Fruit fly (Drosophila melanogaster): ENCODE data around the gene sba.
A peak's percentile ranks its signal among the peaks of the same experiment; 100 is the strongest.

Gene sba

dm6 chr3R:23969449-23969848 is 46.7 kb upstream of the sba start:
- TF ChIP-seq CHES-1-like (GFP tag; optimal IDR thresholded peaks at IDR 0.05) (no peak), Awh (GFP tag; IDR thresholded peaks at IDR 0.05) (peak; percentile 46; the same call in 1 of the 2 replicates), Gsc (GFP tag; IDR thresholded peaks at IDR 0.05) (no peak), CG12219 (GFP tag; optimal IDR thresholded peaks at IDR 0.05) (no peak), klu (GFP tag; IDR thresholded peaks at IDR 0.05) (peak; percentile 49; the same call in 1 of the 2 replicates), repo (GFP tag; optimal IDR thresholded peaks at IDR 0.05) (no peak), Jarid2 (GFP tag; optimal IDR thresholded peaks at IDR 0.05) (no peak), cad (GFP tag; optimal IDR thresholded peaks at IDR 0.05) (no peak), tx (GFP tag; optimal IDR thresholded peaks at IDR 0.05) (no peak), CG14710 (tag; optimal IDR thresholded peaks at IDR 0.05) (peak; percentile 2), CG6689 (GFP tag; IDR thresholded peaks at IDR 0.05) (peak; percentile 52), CG9437 (GFP tag; optimal IDR thresholded peaks at IDR 0.05) (peak; percentile 35), jing (GFP tag; optimal IDR thresholded peaks at IDR 0.05) (no peak), cg (GFP tag; optimal IDR thresholded peaks at IDR 0.05) (no peak), CG4328 (GFP tag; optimal IDR thresholded peaks at IDR 0.05) (peak; percentile 9), CG17385 (GFP tag; optimal IDR thresholded peaks at IDR 0.05) (peak; percentile 40), Scr (GFP tag; IDR thresholded peaks at IDR 0.05; ENCODE audit: partially characterized antibody) (no peak), vvl (GFP tag; IDR thresholded peaks at IDR 0.05) (peak; percentile 50; the same call in 1 of the 2 replicates), Nf-YC (tag; optimal IDR thresholded peaks at IDR 0.05) (peak; percentile 62), nerfin-1 (tag; optimal IDR thresholded peaks at IDR 0.05) (peak; percentile 33), CG2116 (GFP tag; optimal IDR thresholded peaks at IDR 0.05) (no peak), E2f1 (GFP tag; IDR thresholded peaks at IDR 0.05) (0 out of 2 replicates have a peak, but pooled peaks have one; percentile 25), CG12071 (GFP tag; optimal IDR thresholded peaks at IDR 0.05) (no peak), Blimp-1 (GFP tag; optimal IDR thresholded peaks at IDR 0.05) (peak; percentile 55), Meics (GFP tag; optimal IDR thresholded peaks at IDR 0.05) (peak; percentile 41), HLHmδ (GFP tag; optimal IDR thresholded peaks at IDR 0.05) (no peak), Bgb (GFP tag; IDR thresholded peaks at IDR 0.05; ENCODE audit: partially characterized antibody) (no peak), CG2678 (tag; optimal IDR thresholded peaks at IDR 0.05) (peak; percentile 78), CG1647 (GFP tag; optimal IDR thresholded peaks at IDR 0.05) (no peak), dati (GFP tag; IDR thresholded peaks at IDR 0.05) (0 out of 2 replicates have a peak, but pooled peaks have one; percentile 19), Doc2 (GFP tag; IDR thresholded peaks at IDR 0.05) (no peak), CG9215 (GFP tag; IDR thresholded peaks at IDR 0.05) (0 out of 2 replicates have a peak, but pooled peaks have one; percentile 27), CG4854 (GFP tag; optimal IDR thresholded peaks at IDR 0.05) (no peak), MTF-1 (GFP tag; optimal IDR thresholded peaks at IDR 0.05; ENCODE audit: borderline replicate concordance) (no peak), CG11456 (GFP tag; IDR thresholded peaks at IDR 0.05) (0 out of 3 replicates have a peak, but pooled peaks have one; percentile 34), CG13775 (GFP tag; optimal IDR thresholded peaks at IDR 0.05) (no peak), CG7786 (GFP tag; optimal IDR thresholded peaks at IDR 0.05) (no peak), Ets97D (GFP tag; optimal IDR thresholded peaks at IDR 0.05) (no peak), CG17186 (GFP tag; optimal IDR thresholded peaks at IDR 0.05) (no peak), CG10267 (tag; optimal IDR thresholded peaks at IDR 0.05) (peak; percentile 21), sima (GFP tag; optimal IDR thresholded peaks at IDR 0.05) (no peak), CG8359 (GFP tag; optimal IDR thresholded peaks at IDR 0.05; ENCODE audit: borderline replicate concordance) (no peak), Dip3 (GFP tag; optimal IDR thresholded peaks at IDR 0.05) (no peak), Taf1 (GFP tag; IDR thresholded peaks at IDR 0.05) (no peak), gcm2 (GFP tag; optimal IDR thresholded peaks at IDR 0.05) (no peak), BtbVII (GFP tag; optimal IDR thresholded peaks at IDR 0.05) (peak; percentile 36), CG11085 (GFP tag; IDR thresholded peaks at IDR 0.05) (no peak), dimm (GFP tag; IDR thresholded peaks at IDR 0.05) (no peak), shn (GFP tag; optimal IDR thresholded peaks at IDR 0.05) (no peak), pnt (GFP tag; optimal IDR thresholded peaks at IDR 0.05) (no peak), trem (tag; optimal IDR thresholded peaks at IDR 0.05) (no peak)

All from whole organism, embryonic.